Worm (Caenorhabditis elegans): ENCODE results near the gene lmd-4.

ce11 chrV:7298463-7298862 lies 22.3 kb downstream of the lmd-4 start, which contains the start of gene F07G11.3:
- no peak for TF ChIP-seq B0310.2 (tag; optimal IDR thresholded peaks at IDR 0.05)
- no peak for TF ChIP-seq F13C5.2 (tag; optimal IDR thresholded peaks at IDR 0.05)
- no peak for TF ChIP-seq sea-1 (GFP tag; conservative IDR thresholded peaks at IDR 0.05)
- no peak for TF ChIP-seq ama-1 (optimal IDR thresholded peaks at IDR 0.05)
